Worm (Caenorhabditis elegans) whole organism, mixed stage, embryonic: ENCODE results near the gene F22F7.7.

Experiments
- M03D4.4 ChIP-seq: sonication (generic microtip); optimal IDR thresholded peaks from 2 replicates; lab custom pipeline; 2017; ENCODE audit warnings: mild to moderate bottlenecking, missing genetic modification characterization, missing compliant biosample characterization
- bed-3 ChIP-seq: fragments of 200-800 bp; sonication (Bioruptor generic); optimal IDR thresholded peaks from 3 replicates; lab custom pipeline; 2018; ENCODE audit warnings: mild to moderate bottlenecking, missing genetic modification characterization, moderate library complexity, missing compliant biosample characterization
- ceh-83 ChIP-seq: fragments of 200-800 bp; sonication (Bioruptor generic); optimal IDR thresholded peaks from 2 replicates; lab custom pipeline; 2018; ENCODE audit warnings: mild to moderate bottlenecking, missing genetic modification characterization, missing compliant biosample characterization
- mep-1 ChIP-seq: fragments of 150-350 bp; optimal IDR thresholded peaks from 2 replicates; lab custom pipeline; 2017; ENCODE audit warnings: missing biosample characterization, missing genetic modification reagents, missing genetic modification characterization, inconsistent platforms
- nhr-237 ChIP-seq: fragments of 150-350 bp; optimal IDR thresholded peaks from 2 replicates; lab custom pipeline; 2014; ENCODE audit warnings: missing biosample characterization, missing genetic modification characterization
- pha-4 ChIP-seq: fragments of 150-350 bp; optimal IDR thresholded peaks from 2 replicates; lab custom pipeline; 2018; ENCODE audit warnings: missing biosample characterization, missing genetic modification reagents, missing genetic modification characterization
- sem-2 ChIP-seq: fragments of 200-800 bp; sonication (Bioruptor generic); optimal IDR thresholded peaks from 2 replicates; lab custom pipeline; 2018; ENCODE audit warnings: mild to moderate bottlenecking, missing genetic modification characterization, missing compliant biosample characterization
- tbx-8 ChIP-seq: fragments of 200-800 bp; sonication (Bioruptor generic); optimal IDR thresholded peaks from 2 replicates; lab custom pipeline; 2018; ENCODE audit warnings: mild to moderate bottlenecking, missing genetic modification characterization, moderate library complexity, missing compliant biosample characterization
- unc-120 ChIP-seq: sonication (generic microtip); optimal IDR thresholded peaks from 2 replicates; lab custom pipeline; 2017; ENCODE audit warnings: missing genetic modification characterization, missing compliant biosample characterization; ENCODE audit not compliant: poor library complexity, severe bottlenecking

- TF ChIP-seq sem-2 (GFP tag; lab: Kevin White, UChicago): no peak
- no peak for TF ChIP-seq mep-1 (tag; lab: Kevin White, UChicago)
- TF ChIP-seq bed-3 (GFP tag; lab: Kevin White, UChicago): no peak
- no peak for TF ChIP-seq pha-4 (tag; lab: Kevin White, UChicago)
- TF ChIP-seq unc-120 (tag; lab: Kevin White, UChicago): no peak
- TF ChIP-seq nhr-237 (tag; lab: Kevin White, UChicago): no peak
- TF ChIP-seq M03D4.4 (tag; lab: Kevin White, UChicago): no peak
- TF ChIP-seq tbx-8 (GFP tag; lab: Kevin White, UChicago): no peak
- TF ChIP-seq ceh-83 (GFP tag; lab: Kevin White, UChicago): no peak
Measured at ce11 chrV:2095204-2095603, 44.6 kb downstream of the F22F7.7 start, which contains the start of gene F36F12.2.
